Fruit fly (Drosophila melanogaster): ENCODE data around the gene CG32249.

Gene CG32249

dm6 chr3L:4461454-4462045 lies 8.3 kb upstream of the CG32249 start, which contains the start of gene CG15023 (continued):
- no peak for TF ChIP-seq ro (GFP tag; IDR thresholded peaks at IDR 0.05)
- TF ChIP-seq CG14014 (GFP tag; IDR thresholded peaks at IDR 0.05) = no peak
- no peak for TF ChIP-seq cad (GFP tag; optimal IDR thresholded peaks at IDR 0.05)
- TF ChIP-seq dysf (GFP tag; IDR thresholded peaks at IDR 0.05) = peak; percentile 69; the same call in 2 of the 3 replicates
- peak; percentile 38 for TF ChIP-seq BtbVII (GFP tag; optimal IDR thresholded peaks at IDR 0.05)
- no peak for TF ChIP-seq crc (GFP tag; optimal IDR thresholded peaks at IDR 0.05)
- TF ChIP-seq CG7839 (tag; optimal IDR thresholded peaks at IDR 0.05) = peak; percentile 39
- TF ChIP-seq Nf-YB (GFP tag; optimal IDR thresholded peaks at IDR 0.05) = no peak
- peak; percentile 53; the same call in 1 of the 3 replicates for TF ChIP-seq CG11695 (GFP tag; IDR thresholded peaks at IDR 0.05)
- 0 out of 3 replicates have a peak, but pooled peaks have one; percentile 36 for TF ChIP-seq ci (GFP tag; IDR thresholded peaks at IDR 0.05)
- TF ChIP-seq Hsf (GFP tag; optimal IDR thresholded peaks at IDR 0.05) = peak; percentile 21
- TF ChIP-seq Dip3 (GFP tag; optimal IDR thresholded peaks at IDR 0.05) = no peak
- TF ChIP-seq abd-A (tag; optimal IDR thresholded peaks at IDR 0.05) = no peak
- TF ChIP-seq CG11696 (GFP tag; IDR thresholded peaks at IDR 0.05) = no peak
- no peak for TF ChIP-seq CG4328 (GFP tag; optimal IDR thresholded peaks at IDR 0.05)
- TF ChIP-seq CG15011 (GFP tag; optimal IDR thresholded peaks at IDR 0.05) = no peak
- TF ChIP-seq CG1602 (GFP tag; optimal IDR thresholded peaks at IDR 0.05) = no peak
- TF ChIP-seq HmgD (GFP tag; optimal IDR thresholded peaks at IDR 0.05) = no peak
- peak; percentile 30 for TF ChIP-seq esg (GFP tag; conservative IDR thresholded peaks at IDR 0.05)
- TF ChIP-seq Fer3 (tag; optimal IDR thresholded peaks at IDR 0.05) = peak; percentile 4
- peak; percentile 2 for TF ChIP-seq CG1603 (tag; optimal IDR thresholded peaks at IDR 0.05)
- TF ChIP-seq Vsx1 (GFP tag; optimal IDR thresholded peaks at IDR 0.05) = no peak
- TF ChIP-seq PHDP (tag; optimal IDR thresholded peaks at IDR 0.05) = peak; percentile 30
- TF ChIP-seq CG3726 (GFP tag; IDR thresholded peaks at IDR 0.05) = no peak
- TF ChIP-seq Neu2 (GFP tag; optimal IDR thresholded peaks at IDR 0.05; ENCODE audit: borderline replicate concordance) = no peak
- TF ChIP-seq stwl (tag; optimal IDR thresholded peaks at IDR 0.05) = no peak
- TF ChIP-seq bsh (GFP tag; optimal IDR thresholded peaks at IDR 0.05) = peak in 1 of 2 experiments; percentile 7
- 0 out of 3 replicates have a peak, but pooled peaks have one; percentile 27 for TF ChIP-seq CG34422 (GFP tag; IDR thresholded peaks at IDR 0.05)
- TF ChIP-seq Rfx (GFP tag; IDR thresholded peaks at IDR 0.05) = peak; percentile 43
- peak; percentile 36 for TF ChIP-seq CG15514 (GFP tag; optimal IDR thresholded peaks at IDR 0.05)
- 0 out of 2 replicates have a peak, but pooled peaks have one; percentile 19 for TF ChIP-seq sob (GFP tag; IDR thresholded peaks at IDR 0.05)
- TF ChIP-seq Pdp1 (GFP tag; optimal IDR thresholded peaks at IDR 0.05) = peak; percentile 4 to 37
- TF ChIP-seq ind (GFP tag; optimal IDR thresholded peaks at IDR 0.05) = no peak
- TF ChIP-seq CG12769 (tag; optimal IDR thresholded peaks at IDR 0.05) = peak; percentile 16
- TF ChIP-seq ssp (GFP tag; IDR thresholded peaks at IDR 0.05) = peak; percentile 24; the same call in 1 of the 2 replicates
- no peak for TF ChIP-seq CG7963 (GFP tag; IDR thresholded peaks at IDR 0.05; ENCODE audit: partially characterized antibody)
- TF ChIP-seq unpg (GFP tag; optimal IDR thresholded peaks at IDR 0.05) = peak; percentile 28
- TF ChIP-seq inv (GFP tag; IDR thresholded peaks at IDR 0.05; ENCODE audit: partially characterized antibody) = no peak
- TF ChIP-seq chinmo (GFP tag; IDR thresholded peaks at IDR 0.05; ENCODE audit: partially characterized antibody) = 0 out of 4 replicates have a peak, but pooled peaks have one; percentile 39
- TF ChIP-seq CHES-1-like (GFP tag; optimal IDR thresholded peaks at IDR 0.05) = no peak
- TF ChIP-seq CG14441 (GFP tag; IDR thresholded peaks at IDR 0.05) = peak; percentile 37; the same call in 1 of the 2 replicates
- peak; percentile 43 for TF ChIP-seq Oli (tag; optimal IDR thresholded peaks at IDR 0.05)
- peak; percentile 34 for TF ChIP-seq dmrt99B (tag; optimal IDR thresholded peaks at IDR 0.05)
- no peak for TF ChIP-seq Stat92E (GFP tag; optimal IDR thresholded peaks at IDR 0.05)
- no peak for TF ChIP-seq ab (GFP tag; optimal IDR thresholded peaks at IDR 0.05)
- 0 out of 2 replicates have a peak, but pooled peaks have one; percentile 19 for TF ChIP-seq CG11247 (GFP tag; IDR thresholded peaks at IDR 0.05)
- TF ChIP-seq prd (optimal IDR thresholded peaks at IDR 0.05) = no peak
- TF ChIP-seq prd (GFP tag; IDR thresholded peaks at IDR 0.05) = 0 out of 3 replicates have a peak, but pooled peaks have one; percentile 21
- TF ChIP-seq slp2 (GFP tag; optimal IDR thresholded peaks at IDR 0.05) = no peak
